Fruit fly (Drosophila melanogaster) whole organism, embryonic: ENCODE results near the gene CG5810.

Source experiments
- Abd-B ChIP-seq: fragments of 200-800 bp; sonication (Bioruptor generic); optimal IDR thresholded peaks from 2 replicates; lab custom pipeline; 2018; ENCODE audit warnings: missing biosample characterization, mild to moderate bottlenecking, missing genetic modification characterization, moderate library complexity
- Bgb ChIP-seq: fragments of 200-800 bp; sonication (Bioruptor generic); IDR thresholded peaks from 2 replicates; pipeline ENCODE4 v1.3.6; 2022; ENCODE audit warnings: missing biosample characterization, missing genetic modification characterization; ENCODE audit not compliant: partially characterized antibody
- CG1024 ChIP-seq: fragments of 200-800 bp; sonication (Bioruptor generic); IDR thresholded peaks from 2 replicates; pipeline ENCODE4 v1.3.6; 2022; ENCODE audit warnings: missing biosample characterization, missing genetic modification characterization
- CG10267 ChIP-seq: fragments of 200-800 bp; sonication (Bioruptor generic); optimal IDR thresholded peaks from 2 replicates; lab custom pipeline; 2018; ENCODE audit warnings: missing biosample characterization, mild to moderate bottlenecking, missing genetic modification characterization, moderate library complexity
- CG11696 ChIP-seq: fragments of 200-800 bp; sonication (Bioruptor generic); IDR thresholded peaks from 2 replicates; pipeline ENCODE4 v1.3.6; 2022; ENCODE audit warnings: missing biosample characterization, missing genetic modification characterization
- CG12155 ChIP-seq: fragments of 200-800 bp; sonication (Bioruptor generic); optimal IDR thresholded peaks from 3 replicates; lab custom pipeline; 2016; ENCODE audit warnings: missing biosample characterization, missing genetic modification characterization
- CG12219 ChIP-seq: fragments of 200-800 bp; sonication (Bioruptor generic); optimal IDR thresholded peaks from 3 replicates; lab custom pipeline; 2018; ENCODE audit warnings: missing biosample characterization, mild to moderate bottlenecking, missing genetic modification characterization
- CG15514 ChIP-seq: fragments of 200-800 bp; sonication (Bioruptor generic); optimal IDR thresholded peaks from 3 replicates; lab custom pipeline; 2017; ENCODE audit warnings: missing biosample characterization, missing genetic modification characterization, mild to moderate bottlenecking, moderate library complexity, missing genetic modification reagents
- CG1603 ChIP-seq: fragments of 200-800 bp; sonication (Bioruptor generic); optimal IDR thresholded peaks from 2 replicates; lab custom pipeline; 2019; ENCODE audit warnings: missing biosample characterization, mild to moderate bottlenecking, missing genetic modification characterization, moderate library complexity
- CG17186 ChIP-seq: fragments of 200-800 bp; sonication (Bioruptor generic); optimal IDR thresholded peaks from 3 replicates; lab custom pipeline; 2017; ENCODE audit warnings: missing biosample characterization, missing genetic modification reagents, missing genetic modification characterization
- CG17361 ChIP-seq: fragments of 200-800 bp; sonication (Bioruptor generic); IDR thresholded peaks from 3 replicates; pipeline ENCODE4 v1.3.6; 2022; ENCODE audit warnings: missing biosample characterization, missing genetic modification characterization
- CG18011 ChIP-seq: fragments of 200-800 bp; sonication (Bioruptor generic); optimal IDR thresholded peaks from 2 replicates; lab custom pipeline; 2017; ENCODE audit warnings: missing biosample characterization, missing genetic modification characterization, mild to moderate bottlenecking, moderate library complexity, missing genotype
- CG18476 ChIP-seq: fragments of 200-800 bp; sonication (Bioruptor generic); optimal IDR thresholded peaks from 2 replicates; lab custom pipeline; 2016; ENCODE audit warnings: missing biosample characterization, mild to moderate bottlenecking, missing genetic modification characterization
- CG18599 ChIP-seq: fragments of 200-800 bp; sonication (Bioruptor generic); optimal IDR thresholded peaks from 3 replicates; lab custom pipeline; 2017; ENCODE audit warnings: missing biosample characterization, missing genetic modification characterization, mild to moderate bottlenecking, moderate library complexity, missing genetic modification reagents
- CG2120 ChIP-seq: fragments of 200-800 bp; sonication (Bioruptor generic); optimal IDR thresholded peaks from 3 replicates; lab custom pipeline; 2016; ENCODE audit warnings: missing biosample characterization, missing genetic modification characterization
- CG30020 ChIP-seq: fragments of 200-800 bp; optimal IDR thresholded peaks from 2 replicates; lab custom pipeline; 2019; ENCODE audit warnings: missing biosample characterization, mild to moderate bottlenecking, missing genetic modification characterization, moderate library complexity
- CG3163 ChIP-seq: fragments of 200-800 bp; sonication (Bioruptor generic); optimal IDR thresholded peaks from 3 replicates; lab custom pipeline; 2016; ENCODE audit warnings: missing biosample characterization, missing genetic modification characterization
- CG34224 ChIP-seq: fragments of 200-800 bp; sonication (Bioruptor generic); IDR thresholded peaks from 3 replicates; pipeline ENCODE4 v1.3.6; 2022; ENCODE audit warnings: missing biosample characterization, missing genetic modification characterization; ENCODE audit not compliant: partially characterized antibody
- CG43689 ChIP-seq: fragments of 200-800 bp; sonication (Bioruptor generic); IDR thresholded peaks from 2 replicates; pipeline ENCODE4 v1.3.6; 2022; ENCODE audit warnings: missing biosample characterization, missing genetic modification characterization
- CG9797 ChIP-seq: fragments of 200-800 bp; sonication (Bioruptor generic); optimal IDR thresholded peaks from 3 replicates; lab custom pipeline; 2018; ENCODE audit warnings: missing biosample characterization, mild to moderate bottlenecking, missing genetic modification characterization
- Dip3 ChIP-seq: fragments of 200-800 bp; sonication (Bioruptor generic); optimal IDR thresholded peaks from 3 replicates; lab custom pipeline; 2016; ENCODE audit warnings: missing biosample characterization, missing genetic modification characterization
- Dref ChIP-seq: fragments of 200-800 bp; sonication (Bioruptor generic); IDR thresholded peaks from 2 replicates; pipeline ENCODE4 v1.3.6; 2022; ENCODE audit warnings: missing biosample characterization, missing genetic modification characterization
- Ets97D ChIP-seq: fragments of 200-800 bp; sonication (Bioruptor generic); optimal IDR thresholded peaks from 3 replicates; lab custom pipeline; 2016; ENCODE audit warnings: missing biosample characterization, missing genetic modification characterization
- HmgD ChIP-seq: fragments of 200-800 bp; sonication (Bioruptor generic); optimal IDR thresholded peaks from 3 replicates; lab custom pipeline; 2016; ENCODE audit warnings: missing biosample characterization, missing genetic modification characterization
- Hr51 ChIP-seq, 2 experiments: fragments of 200-800 bp; sonication (Bioruptor generic); optimal IDR thresholded peaks; 2 replicates in 1 of 2; 3 replicates in 1 of 2; lab custom pipeline; 2016 to 2018; ENCODE audit warnings: missing biosample characterization in 2 of 2, missing genetic modification characterization in 2 of 2, mild to moderate bottlenecking in 1 of 2, moderate library complexity in 1 of 2
- MBD-R2 ChIP-seq: fragments of 200-800 bp; sonication (Bioruptor generic); IDR thresholded peaks from 2 replicates; pipeline ENCODE4 v1.3.6; 2022; ENCODE audit warnings: missing biosample characterization, missing genetic modification characterization
- Max ChIP-seq: fragments of 200-800 bp; sonication (Bioruptor generic); optimal IDR thresholded peaks from 2 replicates; lab custom pipeline; 2016; ENCODE audit warnings: missing biosample characterization, mild to moderate bottlenecking, missing genetic modification characterization
- Myb ChIP-seq: fragments of 200-800 bp; sonication (Bioruptor generic); optimal IDR thresholded peaks from 2 replicates; lab custom pipeline; 2016; ENCODE audit warnings: missing biosample characterization, missing genetic modification characterization
- Xbp1 ChIP-seq: fragments of 200-800 bp; sonication (Bioruptor generic); optimal IDR thresholded peaks from 3 replicates; lab custom pipeline; 2016; ENCODE audit warnings: missing biosample characterization, mild to moderate bottlenecking, missing genetic modification characterization
- bcd ChIP-seq: fragments of 200-800 bp; sonication (Bioruptor generic); optimal IDR thresholded peaks from 2 replicates; lab custom pipeline; 2017; ENCODE audit warnings: missing biosample characterization, mild to moderate bottlenecking, missing genetic modification characterization
- dpn ChIP-seq, 2 experiments: fragments of 200-800 bp; sonication (Bioruptor generic); optimal IDR thresholded peaks; 3 replicates each; lab custom pipeline; 2016; ENCODE audit warnings: missing biosample characterization in 2 of 2, missing genetic modification characterization in 2 of 2
- grau ChIP-seq: fragments of 200-800 bp; optimal IDR thresholded peaks from 3 replicates; lab custom pipeline; 2019; ENCODE audit warnings: missing biosample characterization, mild to moderate bottlenecking, missing genetic modification characterization, moderate library complexity
- gsb-n ChIP-seq: fragments of 200-800 bp; sonication (Bioruptor generic); optimal IDR thresholded peaks from 3 replicates; lab custom pipeline; 2018; ENCODE audit warnings: missing biosample characterization, mild to moderate bottlenecking, missing genetic modification characterization
- inv ChIP-seq: fragments of 200-800 bp; sonication (Bioruptor generic); IDR thresholded peaks from 2 replicates; pipeline ENCODE4 v1.3.6; 2022; ENCODE audit warnings: missing biosample characterization, missing genetic modification characterization; ENCODE audit not compliant: partially characterized antibody
- jigr1 ChIP-seq: fragments of 200-800 bp; sonication (Bioruptor generic); IDR thresholded peaks from 3 replicates; pipeline ENCODE4 v1.3.6; 2022; ENCODE audit warnings: missing biosample characterization, missing genetic modification characterization
- jumu ChIP-seq: fragments of 200-800 bp; sonication (Bioruptor generic); optimal IDR thresholded peaks from 3 replicates; lab custom pipeline; 2016; ENCODE audit warnings: missing biosample characterization, missing genetic modification characterization
- knrl ChIP-seq: fragments of 200-800 bp; sonication (Bioruptor generic); IDR thresholded peaks from 3 replicates; pipeline ENCODE4 v1.3.6; 2022; ENCODE audit warnings: missing biosample characterization, missing genetic modification characterization; ENCODE audit not compliant: partially characterized antibody
- lbe ChIP-seq: fragments of 200-800 bp; sonication (Bioruptor generic); optimal IDR thresholded peaks from 2 replicates; lab custom pipeline; 2016; ENCODE audit warnings: missing biosample characterization, mild to moderate bottlenecking, missing genetic modification characterization
- lilli ChIP-seq: fragments of 200-800 bp; sonication (Bioruptor generic); optimal IDR thresholded peaks from 3 replicates; lab custom pipeline; 2016; ENCODE audit warnings: missing biosample characterization, missing genetic modification characterization
- oc ChIP-seq: fragments of 200-800 bp; sonication (Bioruptor generic); optimal IDR thresholded peaks from 2 replicates; lab custom pipeline; 2018; ENCODE audit warnings: missing biosample characterization, mild to moderate bottlenecking, missing genetic modification characterization, moderate library complexity
- pan ChIP-seq, 4 experiments: fragments of >200 bp in 3 of 4; fragments of 200-800 bp in 1 of 4; sonication (Bioruptor generic) in 1 of 4; optimal IDR thresholded peaks in 3 of 4; IDR thresholded peaks in 1 of 4; 2 replicates each; pipeline versions ENCODE4 v1.3.6 to Lab custom; 2017 to 2022; ENCODE audit warnings: missing biosample characterization in 2 of 4, missing genetic modification characterization in 2 of 4, mixed read lengths in 1 of 4
- pfk ChIP-seq: fragments of 200-800 bp; sonication (Bioruptor generic); optimal IDR thresholded peaks from 2 replicates; lab custom pipeline; 2018; ENCODE audit warnings: missing biosample characterization, mild to moderate bottlenecking, missing genetic modification characterization, moderate library complexity
- row ChIP-seq: fragments of 200-800 bp; sonication (Bioruptor generic); IDR thresholded peaks from 3 replicates; pipeline ENCODE4 v1.3.6; 2022; ENCODE audit warnings: missing biosample characterization, missing genetic modification characterization
- sens ChIP-seq: fragments of 200-800 bp; sonication (Bioruptor generic); peaks from one replicate; lab custom pipeline; 2016; ENCODE audit warnings: missing biosample characterization, missing genetic modification characterization
- slbo ChIP-seq: fragments of 200-800 bp; sonication (Bioruptor generic); IDR thresholded peaks from 2 replicates; pipeline ENCODE4 v1.3.6; 2022; ENCODE audit warnings: missing biosample characterization, missing genetic modification characterization
- sna ChIP-seq: fragments of 200-800 bp; sonication (Bioruptor generic); IDR thresholded peaks from 2 replicates; pipeline ENCODE4 v1.3.6; 2022; ENCODE audit warnings: missing biosample characterization, missing genetic modification characterization; ENCODE audit not compliant: partially characterized antibody
- trem ChIP-seq: fragments of 200-800 bp; optimal IDR thresholded peaks from 3 replicates; lab custom pipeline; 2019; ENCODE audit warnings: missing biosample characterization, mild to moderate bottlenecking, missing genetic modification characterization, moderate library complexity
- zen2 ChIP-seq: fragments of 200-800 bp; sonication (Bioruptor generic); IDR thresholded peaks from 3 replicates; pipeline ENCODE4 v1.3.6; 2022; ENCODE audit warnings: missing biosample characterization, missing genetic modification characterization; ENCODE audit not compliant: partially characterized antibody

The CG5810 gene

dm6 chr3R:21155931-21156488 lies 7.6 kb upstream of the CG5810 start (continued):
- peak; percentile 49 for TF ChIP-seq CG10267 (tag; lab: Kevin White, UChicago)
- TF ChIP-seq CG30020 (tag; lab: Kevin White, UChicago), result peak; percentile 23
- peak; percentile 29 for TF ChIP-seq gsb-n (tag; lab: Kevin White, UChicago)
- peak; percentile 83 for TF ChIP-seq Ets97D (GFP tag; lab: Kevin White, UChicago)
- peak; percentile 75 for TF ChIP-seq sens (GFP tag; lab: Kevin White, UChicago)
- TF ChIP-seq Abd-B (GFP tag; lab: Kevin White, UChicago), result peak; percentile 24
- TF ChIP-seq Hr51 (GFP tag; optimal IDR thresholded peaks at IDR 0.05; lab: Kevin White, UChicago), result peak in 1 of 2 experiments; percentile 12
- no peak for TF ChIP-seq CG1024 (GFP tag; lab: Robert Waterston, UW)
- TF ChIP-seq CG43689, result no peak
- TF ChIP-seq row (GFP tag; lab: Robert Waterston, UW), result peak; percentile 35; the same call in 1 of the 3 replicates
- peak; percentile 39; the same call in 1 of the 3 replicates for TF ChIP-seq zen2 (GFP tag; lab: Robert Waterston, UW)
- peak; percentile 13 for TF ChIP-seq oc
- no peak for TF ChIP-seq pan (optimal IDR thresholded peaks at IDR 0.05; lab: Kevin White, UChicago)
- no peak for TF ChIP-seq pan (GFP tag; optimal IDR thresholded peaks at IDR 0.05 in 1 of 2, IDR thresholded peaks at IDR 0.05 in 1 of 2)
- TF ChIP-seq Myb (GFP tag; lab: Kevin White, UChicago), result peak; percentile 52
- no peak for TF ChIP-seq CG12219 (GFP tag; lab: Kevin White, UChicago)
- no peak for TF ChIP-seq inv (GFP tag; lab: Robert Waterston, UW)
- peak; percentile 51 for TF ChIP-seq bcd (GFP tag; lab: Kevin White, UChicago)
- peak; percentile 22 for TF ChIP-seq CG1603
- TF ChIP-seq CG18599, result no peak
- TF ChIP-seq CG18476, result no peak
- TF ChIP-seq CG18011 (GFP tag; lab: Kevin White, UChicago), result peak; percentile 99
- peak; percentile 71 for TF ChIP-seq sna
- peak; percentile 45 for TF ChIP-seq CG2120 (GFP tag; lab: Kevin White, UChicago)
- peak; percentile 49 for TF ChIP-seq Bgb
- TF ChIP-seq CG3163 (GFP tag; lab: Kevin White, UChicago), result peak; percentile 17
- TF ChIP-seq CG12155 (GFP tag; lab: Kevin White, UChicago), result peak; percentile 65
- 0 out of 2 replicates have a peak, but pooled peaks have one; percentile 13 for TF ChIP-seq MBD-R2
- no peak for TF ChIP-seq CG11696
- no peak for TF ChIP-seq Xbp1 (GFP tag; lab: Kevin White, UChicago)
- peak; percentile 61; the same call in 2 of the 3 replicates for TF ChIP-seq knrl
- TF ChIP-seq HmgD (GFP tag; lab: Kevin White, UChicago), result peak; percentile 38
- TF ChIP-seq CG17186, result peak; percentile 39
- TF ChIP-seq trem (tag; lab: Kevin White, UChicago), result peak; percentile 19
- TF ChIP-seq Max (GFP tag; lab: Kevin White, UChicago), result no peak
- TF ChIP-seq lbe (GFP tag; lab: Kevin White, UChicago), result no peak
- TF ChIP-seq CG15514 (GFP tag; lab: Kevin White, UChicago), result peak; percentile 40
- TF ChIP-seq Dip3, result peak; percentile 36
- no peak for TF ChIP-seq jigr1 (GFP tag; lab: Robert Waterston, UW)
- 0 out of 3 replicates have a peak, but pooled peaks have one; percentile 25 for TF ChIP-seq CG17361
- 0 out of 2 replicates have a peak, but pooled peaks have one; percentile 9 for TF ChIP-seq slbo
- TF ChIP-seq Dref (GFP tag; lab: Robert Waterston, UW), result peak; percentile 87
- TF ChIP-seq grau (tag; lab: Kevin White, UChicago), result peak; percentile 8
- TF ChIP-seq CG34224 (GFP tag; lab: Robert Waterston, UW), result peak; percentile 67
- peak; percentile 92 for TF ChIP-seq CG9797 (GFP tag; lab: Kevin White, UChicago)
- peak; percentile 29 for TF ChIP-seq lilli (GFP tag; lab: Kevin White, UChicago)
- peak in 1 of 2 experiments; percentile 26 for TF ChIP-seq dpn (GFP tag; optimal IDR thresholded peaks at IDR 0.05; lab: Kevin White, UChicago)
- TF ChIP-seq jumu (GFP tag; lab: Kevin White, UChicago), result peak; percentile 19
- TF ChIP-seq pfk (GFP tag; lab: Kevin White, UChicago), result no peak
